Worm (Caenorhabditis elegans) whole organism, late embryonic: ENCODE measurements around the gene Y105C5B.11.

Source experiments
- F13H6.1 ChIP-seq: sonication (generic microtip); optimal IDR thresholded peaks from 2 replicates; lab custom pipeline; 2016; ENCODE audit warnings: missing genetic modification characterization, missing compliant biosample characterization
- ama-1 ChIP-seq: fragments of 150-350 bp; optimal IDR thresholded peaks from 2 replicates; lab custom pipeline; 2014
- ceh-31 ChIP-seq: sonication (generic microtip); optimal IDR thresholded peaks from 2 replicates; lab custom pipeline; 2016; ENCODE audit warnings: missing genetic modification characterization, missing compliant biosample characterization
- ceh-45 ChIP-seq: fragments of 200-800 bp; sonication (Bioruptor generic); IDR thresholded peaks from 2 replicates; pipeline ENCODE4 v1.3.6; 2022; ENCODE audit warnings: missing genetic modification reagents, missing genetic modification characterization, missing compliant biosample characterization
- elt-2 ChIP-seq: sonication (generic microtip); optimal IDR thresholded peaks from 2 replicates; lab custom pipeline; 2016; ENCODE audit warnings: missing genetic modification reagents, missing genetic modification characterization, missing compliant biosample characterization
- fkh-6 ChIP-seq: sonication (generic microtip); optimal IDR thresholded peaks from 2 replicates; lab custom pipeline; 2016; ENCODE audit warnings: missing genetic modification characterization, missing compliant biosample characterization
- hlh-30 ChIP-seq: sonication (generic microtip); optimal IDR thresholded peaks from 2 replicates; lab custom pipeline; 2017; ENCODE audit warnings: antibody characterized with exemption, missing genetic modification characterization, missing compliant biosample characterization; ENCODE audit not compliant: insufficient read depth
- hlh-6 ChIP-seq: sonication (generic microtip); optimal IDR thresholded peaks from 2 replicates; lab custom pipeline; 2016; ENCODE audit warnings: missing genotype, missing genetic modification characterization, missing compliant biosample characterization
- pha-2 ChIP-seq: sonication (generic microtip); optimal IDR thresholded peaks from 2 replicates; lab custom pipeline; 2017; ENCODE audit warnings: mild to moderate bottlenecking, missing genetic modification characterization, missing compliant biosample characterization
- pqm-1 ChIP-seq: sonication (generic microtip); optimal IDR thresholded peaks from 2 replicates; lab custom pipeline; 2016; ENCODE audit warnings: missing genetic modification characterization, missing compliant biosample characterization
- unc-3 ChIP-seq, 2 experiments: fragments of 200-800 bp in 1 of 2; sonication (Bioruptor generic) in 1 of 2; sonication (generic microtip) in 1 of 2; conservative IDR thresholded peaks in 1 of 2; optimal IDR thresholded peaks in 1 of 2; 2 replicates each; pipeline versions ENCODE4 v1.3.6 to Lab custom; 2016 to 2022; ENCODE audit warnings: missing compliant biosample characterization in 2 of 2, missing genetic modification characterization in 2 of 2, missing genetic modification reagents in 1 of 2
- unc-86 ChIP-seq: sonication (generic microtip); optimal IDR thresholded peaks from 2 replicates; lab custom pipeline; 2016; ENCODE audit warnings: missing genetic modification characterization, missing compliant biosample characterization

- no peak for TF ChIP-seq fkh-6
- no peak for TF ChIP-seq hlh-6 (tag; lab: Kevin White, UChicago)
- TF ChIP-seq ama-1, result no peak
- no peak for TF ChIP-seq elt-2 (tag; lab: Kevin White, UChicago)
- TF ChIP-seq unc-86, result no peak
- TF ChIP-seq hlh-30 (tag; lab: Kevin White, UChicago), result no peak
- TF ChIP-seq pqm-1 (tag; lab: Kevin White, UChicago), result no peak
- no peak for TF ChIP-seq unc-3 (GFP tag; conservative IDR thresholded peaks at IDR 0.05; lab: Robert Waterston, UW)
- TF ChIP-seq unc-3 (tag; optimal IDR thresholded peaks at IDR 0.05; lab: Kevin White, UChicago), result no peak
- TF ChIP-seq ceh-31, result no peak
- no peak for TF ChIP-seq ceh-45 (GFP tag; lab: Robert Waterston, UW)
- no peak for TF ChIP-seq F13H6.1 (tag; lab: Kevin White, UChicago)
- TF ChIP-seq pha-2 (tag; lab: Kevin White, UChicago), result no peak
These were observed 10.6 kb downstream of the Y105C5B.11 start for ce11 chrIV:15930694-15931093.
